Worm (Caenorhabditis elegans) whole organism, midembryonic: ENCODE data around the gene fbxa-100.

ENCODE experiments used
- T22C8.4 ChIP-seq: fragments of 200-800 bp; sonication (Bioruptor generic); IDR thresholded peaks from 2 replicates; pipeline ENCODE4 v1.3.6; 2022; ENCODE audit warnings: missing genetic modification characterization, missing compliant biosample characterization
- cog-1 ChIP-seq: sonication (generic microtip); optimal IDR thresholded peaks from 2 replicates; lab custom pipeline; 2016; ENCODE audit warnings: missing genetic modification characterization, missing compliant biosample characterization
- flt-1 ChIP-seq: fragments of 200-800 bp; sonication (Bioruptor generic); IDR thresholded peaks from 2 replicates; pipeline ENCODE4 v1.3.6; 2022; ENCODE audit warnings: missing genetic modification characterization, missing compliant biosample characterization
- klf-2 ChIP-seq: fragments of 200-800 bp; sonication (Bioruptor generic); conservative IDR thresholded peaks from 2 replicates; pipeline ENCODE4 v1.3.6; 2022; ENCODE audit warnings: missing genetic modification reagents, missing genetic modification characterization, missing compliant biosample characterization
- med-1 ChIP-seq: sonication (generic microtip); optimal IDR thresholded peaks from 2 replicates; lab custom pipeline; 2017; ENCODE audit warnings: missing genetic modification characterization, mild to moderate bottlenecking, missing compliant biosample characterization, antibody characterized with exemption, missing genetic modification reagents; ENCODE audit not compliant: insufficient read depth
- ref-1 ChIP-seq: fragments of 200-800 bp; sonication (Bioruptor generic); conservative IDR thresholded peaks from 2 replicates; pipeline ENCODE4 v1.3.6; 2022; ENCODE audit warnings: missing genetic modification reagents, missing genetic modification characterization, missing compliant biosample characterization
- tab-1 ChIP-seq: fragments of 200-800 bp; sonication (Bioruptor generic); IDR thresholded peaks from 2 replicates; pipeline ENCODE4 v1.3.6; 2022; ENCODE audit warnings: missing genetic modification characterization, missing compliant biosample characterization
- ztf-23 ChIP-seq: fragments of 200-800 bp; sonication (Bioruptor generic); IDR thresholded peaks from 2 replicates; pipeline ENCODE4 v1.3.6; 2022; ENCODE audit warnings: missing genetic modification reagents, missing genetic modification characterization, missing compliant biosample characterization
- ztf-29 ChIP-seq: fragments of 200-800 bp; sonication (Bioruptor generic); IDR thresholded peaks from 2 replicates; pipeline ENCODE4 v1.3.6; 2022; ENCODE audit warnings: missing genetic modification reagents, missing genetic modification characterization, missing compliant biosample characterization

fbxa-100 gene

DNA sequence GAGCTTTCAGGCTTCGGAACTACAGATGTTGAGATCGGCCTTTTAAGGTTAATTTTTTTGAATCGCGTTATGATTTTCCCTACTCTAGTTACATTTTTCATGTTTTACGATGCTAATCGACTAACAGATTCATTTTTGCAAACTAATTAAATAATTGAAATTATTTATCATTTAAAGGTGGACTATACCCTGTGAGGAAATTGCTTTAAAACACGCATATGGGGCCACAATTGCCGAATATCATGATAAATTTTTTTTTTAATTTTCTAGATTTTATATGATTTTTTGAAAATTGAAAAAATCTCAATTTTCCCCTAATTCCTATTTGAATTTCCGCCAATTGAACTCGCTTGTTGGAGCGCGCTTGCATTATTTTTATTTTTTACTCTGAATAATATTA is at the start of gene fbxa-100:
fbxa-100 (minus strand) TSS at position 101 of the 400 bp plus-strand sequence.
- TF ChIP-seq ztf-23 (GFP tag; lab: Robert Waterston, UW) (no peak), cog-1 (no peak), tab-1 (GFP tag; lab: Robert Waterston, UW) (no peak), T22C8.4 (GFP tag; lab: Robert Waterston, UW) (no peak), ref-1 (GFP tag; lab: Robert Waterston, UW) (no peak), flt-1 (GFP tag; lab: Robert Waterston, UW) (no peak), med-1 (GFP tag; lab: Kevin White, UChicago) (no peak), klf-2 (GFP tag; lab: Robert Waterston, UW) (no peak), ztf-29 (GFP tag; lab: Robert Waterston, UW) (no peak)

DNA sequence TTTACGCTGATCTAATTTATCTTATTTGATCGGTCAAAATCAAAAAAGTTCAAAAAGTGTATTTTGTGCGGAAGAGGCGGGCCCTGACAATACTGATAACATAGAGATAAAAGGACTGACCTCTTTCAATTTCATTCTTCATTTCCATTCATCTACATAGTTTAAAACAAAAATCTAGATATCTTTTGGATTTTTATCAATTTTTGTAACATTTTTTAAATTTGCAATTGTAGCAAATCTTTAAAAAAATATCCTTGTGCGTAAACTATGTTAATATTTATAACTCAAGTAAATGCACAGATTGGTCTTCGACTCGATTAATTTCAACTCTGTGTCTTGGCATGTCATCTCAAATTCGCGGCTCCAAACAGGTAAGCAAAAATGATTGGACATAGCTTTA is 41.7 kb upstream of the fbxa-100 start, which contains the start of gene argk-1:
argk-1 (plus strand) TSS at position 301 of the 400 bp plus-strand sequence.
- TF ChIP-seq med-1 (GFP tag; lab: Kevin White, UChicago) (no peak), ref-1 (GFP tag; lab: Robert Waterston, UW) (no peak), T22C8.4 (GFP tag; lab: Robert Waterston, UW) (no peak), tab-1 (GFP tag; lab: Robert Waterston, UW) (no peak), klf-2 (GFP tag; lab: Robert Waterston, UW) (no peak), flt-1 (GFP tag; lab: Robert Waterston, UW) (no peak), cog-1 (no peak), ztf-23 (GFP tag; lab: Robert Waterston, UW) (no peak), ztf-29 (GFP tag; lab: Robert Waterston, UW) (no peak)

DNA sequence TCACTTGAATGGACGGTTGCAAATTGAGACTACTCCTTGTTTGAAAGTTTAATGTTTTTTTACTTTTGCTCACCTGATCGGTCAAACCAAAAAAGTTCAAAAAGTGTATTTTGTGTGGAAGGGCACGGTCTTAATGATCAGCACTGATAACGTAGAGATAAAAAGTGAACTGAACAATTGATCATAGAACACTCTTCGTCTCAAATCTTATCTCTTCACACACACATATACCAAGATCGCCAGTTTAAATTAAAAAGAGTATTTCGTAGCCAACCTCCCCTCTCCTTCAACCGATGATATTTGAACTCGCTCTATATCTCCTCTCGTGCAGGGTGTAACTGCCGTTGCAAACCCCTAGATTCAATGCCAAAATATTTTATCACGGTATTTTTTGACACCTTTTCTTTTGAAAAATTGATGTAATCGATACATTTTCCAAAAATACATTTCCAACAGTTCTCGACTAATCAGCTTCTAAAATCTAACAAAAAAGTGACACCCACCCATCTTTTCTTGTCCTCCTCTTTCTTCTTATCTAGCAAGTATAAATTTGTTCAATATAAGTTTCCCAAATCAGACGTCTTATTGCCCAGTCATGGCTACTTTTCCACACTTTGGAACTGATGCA is 38.3 kb upstream of the fbxa-100 start, which contains the start of gene cth-1:
cth-1 (plus strand) TSS at position 578 of the 628 bp plus-strand sequence.
- TF ChIP-seq ref-1 (GFP tag; lab: Robert Waterston, UW) = no peak

ce11 chrV:16099441-16099840 is 37.5 kb upstream of the fbxa-100 start, which contains the start of gene str-7:
Gene str-7 (minus strand): TSS chrV:16099541.
- TF ChIP-seq ref-1 (GFP tag; lab: Robert Waterston, UW) (no peak), ztf-29 (GFP tag; lab: Robert Waterston, UW) (no peak), T22C8.4 (GFP tag; lab: Robert Waterston, UW) (no peak), med-1 (GFP tag; lab: Kevin White, UChicago) (no peak), klf-2 (GFP tag; lab: Robert Waterston, UW) (no peak), tab-1 (GFP tag; lab: Robert Waterston, UW) (no peak), flt-1 (GFP tag; lab: Robert Waterston, UW) (no peak), cog-1 (no peak), ztf-23 (GFP tag; lab: Robert Waterston, UW) (no peak)

- no peak for TF ChIP-seq ztf-29 (GFP tag; lab: Robert Waterston, UW)
- TF ChIP-seq tab-1 (GFP tag; lab: Robert Waterston, UW) = no peak
- TF ChIP-seq ref-1 (GFP tag; lab: Robert Waterston, UW) = no peak
- TF ChIP-seq ztf-23 (GFP tag; lab: Robert Waterston, UW) = no peak
- no peak for TF ChIP-seq flt-1 (GFP tag; lab: Robert Waterston, UW)
- TF ChIP-seq cog-1 = no peak
- no peak for TF ChIP-seq klf-2 (GFP tag; lab: Robert Waterston, UW)
- no peak for TF ChIP-seq med-1 (GFP tag; lab: Kevin White, UChicago)
- no peak for TF ChIP-seq T22C8.4 (GFP tag; lab: Robert Waterston, UW)
Observed at ce11 chrV:16094862-16095261, 33.0 kb upstream of the fbxa-100 start.

- TF ChIP-seq T22C8.4 (GFP tag; lab: Robert Waterston, UW) (no peak), flt-1 (GFP tag; lab: Robert Waterston, UW) (no peak), ztf-29 (GFP tag; lab: Robert Waterston, UW) (no peak), cog-1 (no peak), ref-1 (GFP tag; lab: Robert Waterston, UW) (no peak), ztf-23 (GFP tag; lab: Robert Waterston, UW) (no peak), klf-2 (GFP tag; lab: Robert Waterston, UW) (no peak), tab-1 (GFP tag; lab: Robert Waterston, UW) (no peak), med-1 (GFP tag; lab: Kevin White, UChicago) (no peak)
Observed at ce11 chrV:16094284-16094683, 32.4 kb upstream of the fbxa-100 start, which contains the start of gene F22B8.7. Gene F22B8.7 (plus strand): TSS chrV:16094584.

DNA sequence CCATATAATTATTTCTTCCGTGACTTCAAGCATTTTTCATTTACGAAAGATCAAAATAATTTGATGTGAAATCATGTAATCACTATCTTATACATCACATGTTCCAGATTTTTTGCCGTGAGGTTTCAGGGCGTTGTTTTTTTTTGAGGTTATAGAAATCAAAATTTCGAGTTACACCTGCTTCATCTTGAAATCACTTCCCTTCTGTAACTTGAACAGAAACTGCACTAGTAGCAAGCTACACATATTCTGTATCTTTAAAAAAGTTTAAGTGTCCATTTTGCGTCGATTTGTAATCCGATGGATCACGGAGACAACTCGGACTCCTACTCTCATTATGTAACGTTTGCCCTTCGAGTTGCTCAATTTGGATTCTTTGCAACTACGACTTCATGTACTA is 28.8 kb upstream of the fbxa-100 start, which contains the start of gene F22B8.3:
F22B8.3 (plus strand) TSS at position 301 of the 400 bp plus-strand sequence.
- no peak for TF ChIP-seq med-1 (GFP tag; lab: Kevin White, UChicago)

DNA sequence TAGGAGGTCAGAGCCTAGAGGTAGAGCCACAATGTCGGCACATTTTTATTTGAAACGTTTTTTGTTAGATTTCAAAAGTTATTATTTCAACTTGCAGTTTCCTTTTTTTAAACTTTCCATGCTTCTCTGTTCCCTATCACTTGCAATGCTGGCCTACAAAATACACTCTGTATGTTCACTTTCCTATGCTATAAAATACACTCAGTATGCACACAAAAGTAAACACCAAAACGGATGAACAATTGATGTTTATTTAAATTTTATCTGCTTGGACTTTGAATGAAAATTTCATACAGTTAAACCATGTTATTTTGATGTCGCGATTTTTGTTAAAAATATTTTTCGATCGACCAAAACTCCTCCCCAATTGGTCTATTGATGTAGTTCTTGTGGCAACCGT is 18.8 kb upstream of the fbxa-100 start:
- TF ChIP-seq ztf-23 (GFP tag; lab: Robert Waterston, UW) = no peak

- TF ChIP-seq flt-1 (GFP tag; lab: Robert Waterston, UW) (no peak), klf-2 (GFP tag; lab: Robert Waterston, UW) (no peak), ztf-23 (GFP tag; lab: Robert Waterston, UW) (no peak), T22C8.4 (GFP tag; lab: Robert Waterston, UW) (no peak), tab-1 (GFP tag; lab: Robert Waterston, UW) (no peak), med-1 (GFP tag; lab: Kevin White, UChicago) (no peak), ref-1 (GFP tag; lab: Robert Waterston, UW) (no peak), cog-1 (no peak), ztf-29 (GFP tag; lab: Robert Waterston, UW) (no peak)
Observed at ce11 chrV:16080039-16080438, 18.1 kb upstream of the fbxa-100 start.
